Worm (Caenorhabditis elegans): Measurements from ENCODE around the gene rep-1.
A peak's percentile ranks its signal among the peaks of the same experiment; 100 is the strongest.

The rep-1 gene

ce11 chrIII:1591681-1592080 lies 21.6 kb downstream of the rep-1 start:
- TF ChIP-seq B0310.2 (tag; optimal IDR thresholded peaks at IDR 0.05) (no peak), aly-1 (tag; optimal IDR thresholded peaks at IDR 0.05) (no peak), flt-1 (GFP tag; IDR thresholded peaks at IDR 0.05) (no peak), scrt-1 (GFP tag; IDR thresholded peaks at IDR 0.05) (0 out of 2 replicates have a peak, but pooled peaks have one; percentile 22), sea-1 (GFP tag; conservative IDR thresholded peaks at IDR 0.05) (no peak), ama-1 (optimal IDR thresholded peaks at IDR 0.05) (no peak), F13C5.2 (tag; optimal IDR thresholded peaks at IDR 0.05) (no peak), pes-1 (GFP tag; IDR thresholded peaks at IDR 0.05) (no peak), tra-4 (tag; optimal IDR thresholded peaks at IDR 0.05) (no peak)

DNA sequence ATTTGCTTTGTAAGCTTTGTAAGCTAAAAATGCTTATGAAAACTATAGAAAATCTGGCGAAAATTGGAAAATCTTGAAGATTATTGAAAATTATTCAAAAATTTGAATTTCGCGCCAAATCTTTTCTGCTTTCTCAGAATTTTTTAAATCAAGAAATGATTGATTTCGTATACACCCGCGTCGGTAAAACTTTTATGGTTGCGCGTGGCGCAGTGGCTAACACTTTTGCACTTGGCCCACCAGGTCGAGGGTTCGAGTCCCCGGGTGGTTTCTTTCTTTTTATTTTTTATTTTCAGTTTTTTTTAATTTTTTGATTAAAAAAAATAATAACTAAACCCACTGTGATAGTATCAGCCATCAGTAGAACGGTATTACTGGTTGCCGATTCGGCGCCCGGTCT lies 28.8 kb downstream of the rep-1 start:
- TF ChIP-seq hmbx-1 (tag; optimal IDR thresholded peaks at IDR 0.05) (no peak), pes-1 (GFP tag; IDR thresholded peaks at IDR 0.05) (peak; percentile 54; the same call in 1 of the 2 replicates)

DNA sequence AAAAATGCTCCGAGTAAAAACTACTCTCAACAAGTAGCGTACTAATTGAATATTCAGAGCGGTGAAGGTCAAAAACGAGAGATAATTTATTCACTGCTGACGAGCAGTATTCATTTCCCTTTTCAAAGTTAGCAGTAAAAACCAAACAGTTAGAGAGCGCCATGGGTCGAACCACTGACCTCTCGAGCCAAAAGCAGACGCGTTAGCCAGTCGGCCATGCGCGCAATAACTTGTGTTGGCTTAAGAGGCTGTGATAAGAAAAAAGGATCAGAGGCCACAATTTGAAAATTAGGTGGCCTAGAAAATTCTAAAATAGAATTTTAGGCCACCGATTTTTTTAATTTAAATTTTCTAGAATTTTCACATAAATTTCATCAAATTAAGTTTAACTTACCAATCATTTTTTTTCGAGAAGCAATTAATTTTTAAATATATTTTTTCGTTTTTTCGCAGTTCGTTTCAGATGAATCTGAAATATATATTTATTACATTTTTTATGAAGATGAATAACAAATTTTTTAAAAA lies 30.6 kb downstream of the rep-1 start, which contains the start of gene sms-3:
TSS of gene sms-3 (minus strand) at position 475 of the 525 bp plus-strand sequence.
- TF ChIP-seq tra-4 (tag; optimal IDR thresholded peaks at IDR 0.05) (no peak), aly-1 (tag; optimal IDR thresholded peaks at IDR 0.05) (no peak), sea-1 (GFP tag; conservative IDR thresholded peaks at IDR 0.05) (no peak), tbx-11 (GFP tag; IDR thresholded peaks at IDR 0.05) (peak; percentile 53; the same call in 1 of the 2 replicates), ceh-36 (tag; optimal IDR thresholded peaks at IDR 0.05) (no peak), B0310.2 (tag; optimal IDR thresholded peaks at IDR 0.05) (no peak), hmg-4 (GFP tag; optimal IDR thresholded peaks at IDR 0.05) (no peak), tbx-37 (GFP tag; conservative IDR thresholded peaks at IDR 0.05) (no peak), ets-7 (tag; optimal IDR thresholded peaks at IDR 0.05) (no peak), ama-1 (optimal IDR thresholded peaks at IDR 0.05) (no peak), hmbx-1 (tag; optimal IDR thresholded peaks at IDR 0.05) (no peak), scrt-1 (GFP tag; IDR thresholded peaks at IDR 0.05) (no peak), flt-1 (GFP tag; IDR thresholded peaks at IDR 0.05) (peak; percentile 48; the same call in 1 of the 2 replicates), hnd-1 (tag; optimal IDR thresholded peaks at IDR 0.05) (no peak), ceh-13 (GFP tag; optimal IDR thresholded peaks at IDR 0.05) (no peak), F13C5.2 (tag; optimal IDR thresholded peaks at IDR 0.05) (no peak), pes-1 (GFP tag; IDR thresholded peaks at IDR 0.05) (peak; percentile 69)

ce11 chrIII:1601464-1602169 lies 31.5 kb downstream of the rep-1 start:
- TF ChIP-seq flt-1 (GFP tag; IDR thresholded peaks at IDR 0.05), result peak; percentile 72
- peak; percentile 57 for TF ChIP-seq hmg-4 (GFP tag; optimal IDR thresholded peaks at IDR 0.05)
- TF ChIP-seq scrt-1 (GFP tag; IDR thresholded peaks at IDR 0.05), result peak; percentile 71
- TF ChIP-seq sea-1 (GFP tag; conservative IDR thresholded peaks at IDR 0.05), result peak; percentile 85
- TF ChIP-seq ama-1 (optimal IDR thresholded peaks at IDR 0.05), result no peak
- peak; percentile 81 for TF ChIP-seq tbx-11 (GFP tag; IDR thresholded peaks at IDR 0.05)
- TF ChIP-seq aly-1 (tag; optimal IDR thresholded peaks at IDR 0.05), result peak; percentile 44
- TF ChIP-seq F13C5.2 (tag; optimal IDR thresholded peaks at IDR 0.05), result peak; percentile 31
- no peak for TF ChIP-seq ceh-13 (GFP tag; optimal IDR thresholded peaks at IDR 0.05)
- TF ChIP-seq ceh-36 (tag; optimal IDR thresholded peaks at IDR 0.05), result peak; percentile 78
- no peak for TF ChIP-seq tra-4 (tag; optimal IDR thresholded peaks at IDR 0.05)
- peak; percentile 75 for TF ChIP-seq tbx-37 (GFP tag; conservative IDR thresholded peaks at IDR 0.05)
- TF ChIP-seq hnd-1 (tag; optimal IDR thresholded peaks at IDR 0.05), result peak; percentile 49
- TF ChIP-seq hmbx-1 (tag; optimal IDR thresholded peaks at IDR 0.05), result no peak
- TF ChIP-seq ets-7 (tag; optimal IDR thresholded peaks at IDR 0.05), result no peak
- TF ChIP-seq B0310.2 (tag; optimal IDR thresholded peaks at IDR 0.05), result peak; percentile 51
- peak; percentile 82 for TF ChIP-seq pes-1 (GFP tag; IDR thresholded peaks at IDR 0.05)

DNA sequence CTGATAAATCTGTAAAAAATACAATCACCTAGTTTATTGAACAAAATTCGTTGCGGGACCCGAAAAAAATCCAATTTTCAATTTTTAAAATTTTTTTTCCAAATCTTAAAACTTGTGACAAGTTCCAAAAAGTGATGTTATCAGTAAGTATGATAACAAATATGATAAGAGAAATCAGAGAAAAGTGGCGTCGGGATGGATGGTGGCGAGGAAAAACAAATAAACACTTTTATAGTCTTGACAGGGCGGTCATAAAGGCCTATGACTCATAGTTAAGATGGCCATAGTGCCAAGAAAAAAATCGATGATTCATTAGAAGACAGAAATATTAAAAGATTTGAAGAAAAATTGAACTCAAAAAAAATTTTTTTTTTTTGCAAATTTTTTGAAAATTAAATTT lies 32.6 kb downstream of the rep-1 start:
- TF ChIP-seq ceh-13 (GFP tag; optimal IDR thresholded peaks at IDR 0.05), result no peak
- no peak for TF ChIP-seq tra-4 (tag; optimal IDR thresholded peaks at IDR 0.05)
- no peak for TF ChIP-seq tbx-11 (GFP tag; IDR thresholded peaks at IDR 0.05)

- TF ChIP-seq sea-1 (GFP tag; conservative IDR thresholded peaks at IDR 0.05) (0 out of 2 replicates have a peak, but pooled peaks have one; percentile 16), ama-1 (optimal IDR thresholded peaks at IDR 0.05) (no peak), aly-1 (tag; optimal IDR thresholded peaks at IDR 0.05) (no peak), hmg-4 (GFP tag; optimal IDR thresholded peaks at IDR 0.05) (no peak), F13C5.2 (tag; optimal IDR thresholded peaks at IDR 0.05) (no peak), ets-7 (tag; optimal IDR thresholded peaks at IDR 0.05) (no peak), pes-1 (GFP tag; IDR thresholded peaks at IDR 0.05) (0 out of 2 replicates have a peak, but pooled peaks have one; percentile 32)
These were observed 33.7 kb downstream of the rep-1 start for ce11 chrIII:1603776-1604175.

DNA sequence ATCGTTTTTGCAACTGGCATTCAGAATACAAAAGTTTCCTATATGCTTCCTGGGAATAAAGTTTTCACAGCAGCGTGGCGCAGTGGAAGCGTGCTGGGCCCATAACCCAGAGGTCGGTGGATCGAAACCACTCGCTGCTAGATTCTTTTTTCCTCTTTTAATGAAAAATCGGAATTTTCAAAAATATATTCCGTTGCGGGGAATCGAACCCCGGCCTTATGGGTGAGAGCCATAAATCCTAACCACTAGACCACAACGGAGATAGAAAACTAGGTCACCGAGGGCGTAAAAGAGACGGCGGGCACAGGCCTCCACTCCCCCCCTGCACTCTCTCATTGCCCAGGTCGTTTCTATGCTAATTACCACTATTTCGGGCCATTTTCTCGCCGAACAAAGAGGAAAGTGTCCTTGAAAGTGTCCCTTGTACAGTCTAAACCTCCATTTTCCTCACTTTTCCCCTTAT lies 34.4 kb downstream of the rep-1 start, which contains the start of gene Y22D7AL.6:
TSS of gene Y22D7AL.6 (plus strand) at position 413 of the 463 bp plus-strand sequence.
- TF ChIP-seq aly-1 (tag; optimal IDR thresholded peaks at IDR 0.05) (peak; percentile 75), ceh-13 (GFP tag; optimal IDR thresholded peaks at IDR 0.05) (peak; percentile 72), scrt-1 (GFP tag; IDR thresholded peaks at IDR 0.05) (peak; percentile 93), tbx-11 (GFP tag; IDR thresholded peaks at IDR 0.05) (peak; percentile 78), sea-1 (GFP tag; conservative IDR thresholded peaks at IDR 0.05) (peak; percentile 89), hmbx-1 (tag; optimal IDR thresholded peaks at IDR 0.05) (peak; percentile 64), F13C5.2 (tag; optimal IDR thresholded peaks at IDR 0.05) (peak; percentile 75), ama-1 (optimal IDR thresholded peaks at IDR 0.05) (no peak), flt-1 (GFP tag; IDR thresholded peaks at IDR 0.05) (peak; percentile 88), hmg-4 (GFP tag; optimal IDR thresholded peaks at IDR 0.05) (peak; percentile 96), ets-7 (tag; optimal IDR thresholded peaks at IDR 0.05) (peak; percentile 66), B0310.2 (tag; optimal IDR thresholded peaks at IDR 0.05) (peak; percentile 87), tra-4 (tag; optimal IDR thresholded peaks at IDR 0.05) (peak; percentile 72), pes-1 (GFP tag; IDR thresholded peaks at IDR 0.05) (peak; percentile 92), hnd-1 (tag; optimal IDR thresholded peaks at IDR 0.05) (peak; percentile 69), tbx-37 (GFP tag; conservative IDR thresholded peaks at IDR 0.05) (peak; percentile 77), ceh-36 (tag; optimal IDR thresholded peaks at IDR 0.05) (peak; percentile 82)

Data from whole organism, early embryonic.